Worm (Caenorhabditis elegans) whole organism, L4 larva: ENCODE results near the gene T19D12.6.

Experiments used
- mdl-1 ChIP-seq, 2 experiments: fragments of 150-350 bp in 1 of 2; sonication (generic microtip) in 1 of 2; optimal IDR thresholded peaks; 2 replicates each; lab custom pipeline; 2014 to 2017; ENCODE audit warnings: missing biosample characterization in 2 of 2, missing genetic modification characterization in 2 of 2
- skn-1 ChIP-seq: fragments of 150-350 bp; optimal IDR thresholded peaks from 2 replicates; lab custom pipeline; 2014; ENCODE audit warnings: missing biosample characterization, missing genetic modification characterization

ce11 chrII:6589408-6589807 is 53.5 kb downstream of the T19D12.6 start, which contains the start of gene vps-32.1:
- TF ChIP-seq mdl-1 (tag; optimal IDR thresholded peaks at IDR 0.05; lab: Kevin White, UChicago) (no peak), skn-1 (tag; lab: Kevin White, UChicago) (no peak)
